Worm (Caenorhabditis elegans): ENCODE measurements around the gene sad-1.

DNA sequence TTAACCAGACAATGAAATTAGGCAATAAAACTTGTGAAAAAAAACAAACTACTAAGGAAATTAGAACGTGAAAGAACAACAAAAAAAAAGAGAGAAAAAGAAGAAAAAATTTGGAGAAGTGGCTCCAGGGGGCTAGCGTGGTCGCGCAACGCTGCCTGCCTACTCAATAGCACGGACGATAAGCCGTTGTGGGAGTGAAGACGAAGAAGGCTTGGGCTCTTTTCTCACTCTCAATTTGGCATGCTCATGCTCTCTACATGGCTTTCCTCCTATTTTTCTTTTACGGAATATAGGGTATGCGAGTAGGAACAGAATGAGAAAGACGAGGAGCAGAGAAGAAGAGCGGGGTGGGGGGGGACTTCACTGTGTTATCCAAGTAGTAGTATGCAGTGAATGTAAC lies 1.8 kb upstream of the sad-1 start:
- no peak for TF ChIP-seq tbx-2 (tag; optimal IDR thresholded peaks at IDR 0.05)
- TF ChIP-seq mdl-1 (tag; optimal IDR thresholded peaks at IDR 0.05) = no peak
- no peak for TF ChIP-seq nhr-237 (tag; optimal IDR thresholded peaks at IDR 0.05)
- no peak for TF ChIP-seq ama-1 (optimal IDR thresholded peaks at IDR 0.05)
- TF ChIP-seq nhr-77 (tag; optimal IDR thresholded peaks at IDR 0.05) = no peak
- no peak for TF ChIP-seq nhr-25 (tag; optimal IDR thresholded peaks at IDR 0.05)
- no peak for TF ChIP-seq elt-2 (tag; optimal IDR thresholded peaks at IDR 0.05)
- TF ChIP-seq snpc-4 (tag; optimal IDR thresholded peaks at IDR 0.05) = peak; percentile 37
- no peak for TF ChIP-seq nhr-67 (tag; optimal IDR thresholded peaks at IDR 0.05)
- peak; percentile 54 for TF ChIP-seq lin-39 (tag; optimal IDR thresholded peaks at IDR 0.05)
- no peak for TF ChIP-seq ceh-82 (tag; optimal IDR thresholded peaks at IDR 0.05)
- no peak for TF ChIP-seq skn-1 (tag; optimal IDR thresholded peaks at IDR 0.05)
